Fruit fly (Drosophila melanogaster): ENCODE results near the gene CG42713.

DNA sequence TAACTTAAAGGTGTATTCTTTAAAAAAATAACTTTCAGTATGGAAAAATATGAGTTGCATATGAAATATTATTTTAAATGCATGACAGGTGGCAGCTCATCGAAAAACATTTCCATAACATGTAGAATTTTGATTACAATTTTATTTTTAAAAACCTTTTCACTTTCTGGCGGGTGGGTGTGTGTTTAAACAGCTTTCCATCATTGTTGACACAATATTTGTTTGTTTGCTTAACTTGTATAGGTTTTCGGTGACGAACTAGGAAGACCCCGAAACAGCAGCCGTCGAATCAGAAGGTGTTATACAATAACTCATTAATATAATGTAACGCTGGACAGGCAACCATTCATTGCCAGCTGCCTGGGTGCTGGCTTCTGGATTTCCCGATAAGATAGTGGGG lies 31.4 kb upstream of the CG42713 start:
- TF ChIP-seq CG3847 (GFP tag; IDR thresholded peaks at IDR 0.05) (no peak), sug (tag; optimal IDR thresholded peaks at IDR 0.05) (no peak), CG17385 (GFP tag; optimal IDR thresholded peaks at IDR 0.05) (no peak), CG13775 (GFP tag; optimal IDR thresholded peaks at IDR 0.05) (no peak), CG17361 (GFP tag; IDR thresholded peaks at IDR 0.05) (no peak), CG10543 (GFP tag; optimal IDR thresholded peaks at IDR 0.05) (no peak), CG8924 (tag; optimal IDR thresholded peaks at IDR 0.05) (no peak)

Data from whole organism, embryonic.